Worm (Caenorhabditis elegans): Measurements from ENCODE around the gene K06H7.8.

ce11 chrIII:8108490-8108889, 10.5 kb upstream of the K06H7.8 start, which contains the start of gene C14B9.3:
- TF ChIP-seq ztf-29 (GFP tag; IDR thresholded peaks at IDR 0.05) (no peak), cog-1 (tag; optimal IDR thresholded peaks at IDR 0.05) (no peak), ztf-23 (GFP tag; IDR thresholded peaks at IDR 0.05) (no peak), klf-2 (GFP tag; conservative IDR thresholded peaks at IDR 0.05) (no peak)
